Worm (Caenorhabditis elegans) whole organism, mixed stage, embryonic: ENCODE results near the gene Y51H4A.937.

Experiments
- M03D4.4 ChIP-seq: sonication (generic microtip); optimal IDR thresholded peaks from 2 replicates; lab custom pipeline; 2017; ENCODE audit warnings: mild to moderate bottlenecking, missing genetic modification characterization, missing compliant biosample characterization
- blmp-1 ChIP-seq: fragments of 150-350 bp; optimal IDR thresholded peaks from 2 replicates; lab custom pipeline; 2014; ENCODE audit warnings: missing biosample characterization, missing genetic modification characterization
- ceh-39 ChIP-seq: fragments of 150-350 bp; optimal IDR thresholded peaks from 2 replicates; lab custom pipeline; 2014; ENCODE audit warnings: missing biosample characterization, missing genetic modification characterization
- ceh-43 ChIP-seq: fragments of 200-800 bp; sonication (Bioruptor generic); optimal IDR thresholded peaks from 2 replicates; lab custom pipeline; 2018; ENCODE audit warnings: mild to moderate bottlenecking, missing genetic modification characterization, moderate library complexity, missing compliant biosample characterization
- ceh-83 ChIP-seq: fragments of 200-800 bp; sonication (Bioruptor generic); optimal IDR thresholded peaks from 2 replicates; lab custom pipeline; 2018; ENCODE audit warnings: mild to moderate bottlenecking, missing genetic modification characterization, missing compliant biosample characterization
- ces-1 ChIP-seq: fragments of 150-350 bp; optimal IDR thresholded peaks from 2 replicates; lab custom pipeline; 2014; ENCODE audit warnings: missing biosample characterization, missing genetic modification reagents, missing genetic modification characterization
- cnd-1 ChIP-seq: fragments of 200-800 bp; sonication (Bioruptor generic); optimal IDR thresholded peaks from 2 replicates; lab custom pipeline; 2018; ENCODE audit warnings: mild to moderate bottlenecking, missing genetic modification characterization, missing compliant biosample characterization
- drap-1 ChIP-seq: fragments of 200-800 bp; sonication (Bioruptor generic); optimal IDR thresholded peaks from 3 replicates; lab custom pipeline; 2018; ENCODE audit warnings: mild to moderate bottlenecking, missing genetic modification characterization, missing compliant biosample characterization
- elt-1 ChIP-seq: sonication (generic microtip); optimal IDR thresholded peaks from 2 replicates; lab custom pipeline; 2017; ENCODE audit warnings: missing genetic modification characterization, mild to moderate bottlenecking, missing compliant biosample characterization, antibody characterized with exemption, moderate library complexity, borderline replicate concordance; ENCODE audit not compliant: insufficient read depth
- elt-3 ChIP-seq: fragments of 150-350 bp; optimal IDR thresholded peaks from 2 replicates; lab custom pipeline; 2014; ENCODE audit warnings: missing biosample characterization, missing genetic modification characterization
- flh-1 ChIP-seq: fragments of 200-800 bp; sonication (Bioruptor generic); optimal IDR thresholded peaks from 2 replicates; lab custom pipeline; 2018; ENCODE audit warnings: mild to moderate bottlenecking, missing genetic modification characterization, moderate library complexity, missing compliant biosample characterization
- ham-2 ChIP-seq: fragments of 200-800 bp; sonication (Bioruptor generic); optimal IDR thresholded peaks from 2 replicates; lab custom pipeline; 2018; ENCODE audit warnings: mild to moderate bottlenecking, missing genetic modification characterization, missing compliant biosample characterization
- hlh-1 ChIP-seq: fragments of 150-350 bp; optimal IDR thresholded peaks from 2 replicates; lab custom pipeline; 2014; ENCODE audit warnings: missing biosample characterization, missing genetic modification reagents, missing genetic modification characterization
- lin-13 ChIP-seq: fragments of 150-350 bp; optimal IDR thresholded peaks from 2 replicates; lab custom pipeline; 2014; ENCODE audit warnings: missing biosample characterization, missing genetic modification characterization
- lin-32 ChIP-seq: fragments of 200-800 bp; sonication (Bioruptor generic); optimal IDR thresholded peaks from 2 replicates; lab custom pipeline; 2018; ENCODE audit warnings: mild to moderate bottlenecking, missing genetic modification characterization, missing compliant biosample characterization
- lsy-2 ChIP-seq: fragments of 150-350 bp; optimal IDR thresholded peaks from 2 replicates; lab custom pipeline; 2014; ENCODE audit warnings: missing biosample characterization, missing genetic modification characterization
- mab-5 ChIP-seq: fragments of 150-350 bp; optimal IDR thresholded peaks from 2 replicates; lab custom pipeline; 2014; ENCODE audit warnings: missing biosample characterization, missing genetic modification characterization
- mep-1 ChIP-seq: fragments of 150-350 bp; optimal IDR thresholded peaks from 2 replicates; lab custom pipeline; 2017; ENCODE audit warnings: missing biosample characterization, missing genetic modification reagents, missing genetic modification characterization, inconsistent platforms
- mls-2 ChIP-seq: sonication (generic microtip); optimal IDR thresholded peaks from 2 replicates; lab custom pipeline; 2016; ENCODE audit warnings: mild to moderate bottlenecking, missing genetic modification characterization, moderate library complexity, missing compliant biosample characterization
- nhr-12 ChIP-seq: fragments of 150-350 bp; optimal IDR thresholded peaks from 2 replicates; lab custom pipeline; 2014; ENCODE audit warnings: missing biosample characterization, missing genetic modification characterization
- nhr-2 ChIP-seq: fragments of 150-350 bp; optimal IDR thresholded peaks from 2 replicates; lab custom pipeline; 2014; ENCODE audit warnings: missing biosample characterization, missing genetic modification characterization
- nhr-237 ChIP-seq: fragments of 150-350 bp; optimal IDR thresholded peaks from 2 replicates; lab custom pipeline; 2014; ENCODE audit warnings: missing biosample characterization, missing genetic modification characterization
- nhr-28 ChIP-seq: fragments of 150-350 bp; optimal IDR thresholded peaks from 2 replicates; lab custom pipeline; 2014; ENCODE audit warnings: missing biosample characterization, missing genetic modification characterization
- nhr-76 ChIP-seq: sonication (generic microtip); optimal IDR thresholded peaks from 2 replicates; lab custom pipeline; 2017; ENCODE audit warnings: missing biosample characterization, missing genetic modification characterization
- pha-4 ChIP-seq: fragments of 150-350 bp; optimal IDR thresholded peaks from 2 replicates; lab custom pipeline; 2018; ENCODE audit warnings: missing biosample characterization, missing genetic modification reagents, missing genetic modification characterization
- sem-2 ChIP-seq: fragments of 200-800 bp; sonication (Bioruptor generic); optimal IDR thresholded peaks from 2 replicates; lab custom pipeline; 2018; ENCODE audit warnings: mild to moderate bottlenecking, missing genetic modification characterization, missing compliant biosample characterization
- snpc-4 ChIP-seq: fragments of 150-350 bp; optimal IDR thresholded peaks from 2 replicates; lab custom pipeline; 2014; ENCODE audit warnings: missing biosample characterization, missing genetic modification characterization
- sptf-1 ChIP-seq: sonication (generic microtip); optimal IDR thresholded peaks from 2 replicates; lab custom pipeline; 2017; ENCODE audit warnings: mild to moderate bottlenecking, missing genetic modification characterization, moderate library complexity, missing compliant biosample characterization
- unc-120 ChIP-seq: sonication (generic microtip); optimal IDR thresholded peaks from 2 replicates; lab custom pipeline; 2017; ENCODE audit warnings: missing genetic modification characterization, missing compliant biosample characterization; ENCODE audit not compliant: poor library complexity, severe bottlenecking
- unc-39 ChIP-seq: fragments of 150-350 bp; optimal IDR thresholded peaks from 2 replicates; lab custom pipeline; 2014; ENCODE audit warnings: missing biosample characterization, missing genetic modification characterization
- unc-62 ChIP-seq: fragments of 150-350 bp; optimal IDR thresholded peaks from 2 replicates; lab custom pipeline; 2014; ENCODE audit warnings: missing biosample characterization, missing genetic modification reagents, missing genetic modification characterization
- zip-8 ChIP-seq: fragments of 150-350 bp; optimal IDR thresholded peaks from 2 replicates; lab custom pipeline; 2014; ENCODE audit warnings: missing biosample characterization, missing genetic modification characterization
- ztf-11 ChIP-seq: fragments of 150-350 bp; optimal IDR thresholded peaks from 2 replicates; lab custom pipeline; 2014; ENCODE audit warnings: missing biosample characterization, missing genetic modification characterization

Gene Y51H4A.937

DNA sequence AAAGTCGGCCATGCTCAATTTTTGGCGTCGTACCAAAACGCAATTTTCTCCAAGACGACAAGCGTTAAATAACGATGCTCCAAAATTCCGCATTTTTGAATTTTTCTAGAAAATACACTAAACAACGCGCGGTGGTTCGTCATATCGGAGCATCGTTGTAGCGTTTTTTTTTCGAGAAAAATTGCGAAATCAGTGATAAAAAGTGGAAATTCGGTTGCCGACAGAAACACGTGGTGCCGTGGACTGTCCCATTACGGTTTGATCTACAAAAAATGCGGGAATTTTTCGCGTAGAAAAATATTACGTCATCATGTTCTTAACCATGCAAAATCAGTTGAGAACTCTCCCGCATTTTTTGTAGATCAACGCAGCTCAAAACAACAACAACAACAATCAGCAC lies 35.5 kb upstream of the Y51H4A.937 start:
- no peak for TF ChIP-seq zip-8 (tag; lab: Kevin White, UChicago)
- no peak for TF ChIP-seq unc-62 (GFP tag; lab: Kevin White, UChicago)
- TF ChIP-seq unc-39 (tag; lab: Kevin White, UChicago), result no peak

DNA sequence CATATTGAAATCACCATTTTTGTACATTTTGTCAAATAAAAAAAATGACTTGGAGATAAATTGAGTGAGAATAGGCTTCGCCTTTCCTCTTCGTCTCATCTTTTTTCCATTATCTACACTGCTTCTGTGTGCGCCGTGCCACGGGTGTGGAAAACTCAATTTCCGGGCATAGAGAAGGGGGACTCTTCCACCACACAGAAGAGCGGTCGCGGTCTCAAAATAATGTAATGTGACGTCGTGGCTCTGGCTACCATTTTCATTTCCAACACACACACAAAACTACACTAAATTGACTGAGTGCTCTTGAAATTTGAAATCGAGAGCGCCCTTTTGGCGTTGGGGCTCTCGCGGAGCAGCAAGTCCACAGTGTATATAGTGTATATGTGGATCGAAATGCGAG lies 34.5 kb upstream of the Y51H4A.937 start:
- TF ChIP-seq mep-1 (tag; lab: Kevin White, UChicago) (no peak), ces-1 (GFP tag; lab: Kevin White, UChicago) (peak; percentile 77)

DNA sequence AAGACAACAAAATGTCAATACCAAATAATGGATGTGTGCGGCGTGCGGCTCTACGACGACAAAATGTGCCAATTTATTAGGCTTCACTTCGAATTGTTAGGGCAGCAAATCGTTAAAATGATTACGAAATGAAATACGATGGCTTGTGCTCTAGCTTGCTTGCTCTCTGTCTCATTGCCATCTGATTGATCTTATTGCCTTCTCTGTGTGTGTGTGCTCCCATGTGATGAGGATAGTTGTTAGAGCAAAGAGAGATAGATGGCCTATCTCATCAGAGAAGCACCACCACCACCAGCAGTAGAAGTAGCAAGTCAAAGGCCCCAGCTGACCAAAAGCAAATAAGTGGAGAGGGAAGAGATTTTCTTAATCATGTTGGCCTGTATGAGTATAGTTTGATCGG lies 32.0 kb upstream of the Y51H4A.937 start:
- TF ChIP-seq unc-120 (tag; lab: Kevin White, UChicago), result peak; percentile 66
- no peak for TF ChIP-seq sem-2 (GFP tag; lab: Kevin White, UChicago)
- TF ChIP-seq blmp-1 (tag; lab: Kevin White, UChicago), result no peak
- TF ChIP-seq unc-62 (GFP tag; lab: Kevin White, UChicago), result peak; percentile 62
- peak; percentile 59 for TF ChIP-seq ces-1 (GFP tag; lab: Kevin White, UChicago)
- peak; percentile 42 for TF ChIP-seq mab-5 (tag; lab: Kevin White, UChicago)
- TF ChIP-seq cnd-1 (tag; lab: Kevin White, UChicago), result no peak
- no peak for TF ChIP-seq nhr-76

DNA sequence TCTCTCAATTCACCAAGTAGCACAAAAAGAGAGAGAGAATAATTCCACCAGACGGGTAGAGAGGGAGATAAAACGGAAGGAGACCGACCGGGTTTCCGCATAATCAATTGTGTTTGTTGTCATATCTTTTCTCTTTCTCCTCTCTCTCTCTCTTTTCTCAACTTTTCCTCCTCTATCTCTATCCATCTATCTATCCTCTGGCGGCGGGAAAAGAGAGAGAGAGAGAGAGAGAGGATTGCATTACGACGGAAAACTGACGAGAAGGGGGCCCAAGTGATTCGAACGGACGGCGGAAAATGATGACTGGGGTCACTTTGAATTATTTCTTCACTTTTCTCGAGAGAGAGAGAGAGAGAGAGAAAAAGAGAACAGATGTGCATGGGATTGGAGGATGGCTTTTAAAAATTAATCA lies 30.4 kb upstream of the Y51H4A.937 start:
- TF ChIP-seq lsy-2 (tag; lab: Kevin White, UChicago), result peak; percentile 13
- peak; percentile 1 for TF ChIP-seq ceh-39 (tag; lab: Kevin White, UChicago)
- TF ChIP-seq zip-8 (tag; lab: Kevin White, UChicago), result no peak
- no peak for TF ChIP-seq nhr-76
- peak; percentile 30 for TF ChIP-seq hlh-1 (tag; lab: Kevin White, UChicago)
- TF ChIP-seq pha-4 (tag; lab: Kevin White, UChicago), result peak; percentile 27
- peak; percentile 67 for TF ChIP-seq nhr-237 (tag; lab: Kevin White, UChicago)
- TF ChIP-seq cnd-1 (tag; lab: Kevin White, UChicago), result no peak
- no peak for TF ChIP-seq nhr-28 (tag; lab: Kevin White, UChicago)
- peak; percentile 17 for TF ChIP-seq blmp-1 (tag; lab: Kevin White, UChicago)
- no peak for TF ChIP-seq flh-1 (GFP tag; lab: Kevin White, UChicago)
- peak; percentile 73 for TF ChIP-seq elt-1 (tag; lab: Kevin White, UChicago)
- TF ChIP-seq sem-2 (GFP tag; lab: Kevin White, UChicago), result no peak
- peak; percentile 39 for TF ChIP-seq ham-2 (GFP tag; lab: Kevin White, UChicago)
- no peak for TF ChIP-seq lin-32
- TF ChIP-seq nhr-2 (tag; lab: Kevin White, UChicago), result no peak
- TF ChIP-seq drap-1 (GFP tag; lab: Kevin White, UChicago), result no peak
- TF ChIP-seq mab-5 (tag; lab: Kevin White, UChicago), result peak; percentile 70
- TF ChIP-seq mls-2 (tag; lab: Kevin White, UChicago), result peak; percentile 44
- peak; percentile 91 for TF ChIP-seq unc-120 (tag; lab: Kevin White, UChicago)
- TF ChIP-seq ces-1 (GFP tag; lab: Kevin White, UChicago), result peak; percentile 96
- TF ChIP-seq ceh-43 (GFP tag; lab: Kevin White, UChicago), result no peak
- TF ChIP-seq M03D4.4 (tag; lab: Kevin White, UChicago), result peak; percentile 68
- no peak for TF ChIP-seq ztf-11 (tag; lab: Kevin White, UChicago)
- TF ChIP-seq snpc-4 (tag; lab: Kevin White, UChicago), result no peak
- TF ChIP-seq ceh-83 (GFP tag; lab: Kevin White, UChicago), result no peak
- peak; percentile 97 for TF ChIP-seq unc-62 (GFP tag; lab: Kevin White, UChicago)
- peak; percentile 49 for TF ChIP-seq sptf-1

DNA sequence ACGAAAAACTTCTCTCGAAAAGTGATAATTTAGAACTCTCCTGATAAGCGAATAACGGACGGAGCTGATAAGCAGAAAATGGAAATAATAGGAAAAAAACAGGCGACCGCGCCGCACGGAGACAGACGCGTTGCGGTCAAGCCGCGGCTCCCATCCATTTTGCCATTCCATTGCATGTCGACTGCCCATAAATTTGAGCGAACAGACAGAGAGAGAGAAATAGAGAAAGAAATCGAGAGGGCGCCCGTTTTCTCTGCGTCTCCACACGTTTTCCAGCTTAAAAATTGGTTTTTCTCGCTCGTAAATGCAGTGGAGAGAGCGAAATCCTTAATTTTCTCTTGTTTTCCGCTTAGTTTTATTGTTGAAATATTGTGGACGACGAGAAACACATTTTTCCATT lies 26.6 kb upstream of the Y51H4A.937 start:
- TF ChIP-seq ces-1 (GFP tag; lab: Kevin White, UChicago) (peak; percentile 82), elt-1 (tag; lab: Kevin White, UChicago) (no peak), mab-5 (tag; lab: Kevin White, UChicago) (no peak), elt-3 (tag; lab: Kevin White, UChicago) (no peak), sptf-1 (no peak), nhr-237 (tag; lab: Kevin White, UChicago) (no peak), unc-120 (tag; lab: Kevin White, UChicago) (peak; percentile 15), nhr-28 (tag; lab: Kevin White, UChicago) (no peak), ztf-11 (tag; lab: Kevin White, UChicago) (no peak), M03D4.4 (tag; lab: Kevin White, UChicago) (no peak), lin-13 (tag; lab: Kevin White, UChicago) (no peak), pha-4 (tag; lab: Kevin White, UChicago) (peak; percentile 16), unc-62 (GFP tag; lab: Kevin White, UChicago) (peak; percentile 36), nhr-12 (tag; lab: Kevin White, UChicago) (no peak), ceh-43 (GFP tag; lab: Kevin White, UChicago) (no peak), nhr-76 (no peak)
- TF ChIP-seq, all 35 proteins: peak for 4
